Fruit fly (Drosophila melanogaster) Kc167 (cell line): Measurements from ENCODE around the gene CG43980.

Experiments used
- Myc ChIP-seq: fragments of >200 bp; optimal IDR thresholded peaks from 2 replicates; lab custom pipeline; 2017; ENCODE audit warnings: missing external identifiers
- h ChIP-seq: fragments of >200 bp; optimal IDR thresholded peaks from 3 replicates; lab custom pipeline; 2018; ENCODE audit warnings: missing external identifiers
- psq ChIP-seq: fragments of >200 bp; optimal IDR thresholded peaks from 2 replicates; lab custom pipeline; 2017; ENCODE audit warnings: missing external identifiers
- ttk ChIP-seq: sonication (Bioruptor generic); optimal IDR thresholded peaks from 2 replicates; lab custom pipeline; 2017; ENCODE audit warnings: missing external identifiers

DNA sequence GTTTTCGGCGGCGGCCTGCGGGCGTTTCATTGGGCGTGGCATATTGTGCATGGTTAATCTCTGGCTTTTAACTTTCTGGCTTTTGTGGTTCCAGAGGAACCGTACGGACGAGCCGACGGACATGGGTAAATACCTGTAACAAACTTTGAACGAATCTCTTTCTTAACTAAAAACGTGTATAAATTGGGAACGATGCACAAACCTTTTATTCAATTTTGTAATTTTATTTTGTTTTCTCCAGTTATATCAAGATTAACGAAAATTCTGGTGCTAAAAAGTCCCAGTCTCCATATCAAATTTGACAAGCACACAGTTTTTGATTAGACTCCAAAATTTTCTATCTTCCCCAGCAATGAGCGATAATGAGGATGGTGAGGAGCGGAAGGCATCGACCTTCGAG, 27.1 kb downstream of the CG43980 start, which contains the start of gene CG11249:
- TF ChIP-seq ttk (lab: Kevin White, UChicago), result no peak
- TF ChIP-seq psq (lab: Kevin White, UChicago), result no peak
- TF ChIP-seq Myc, result no peak
- TF ChIP-seq h (lab: Kevin White, UChicago), result no peak
